Worm (Caenorhabditis elegans) whole organism, L3 larva: ENCODE results near the gene F40D4.12.

Source experiments
- R02D3.7 ChIP-seq: fragments of 150-350 bp; optimal IDR thresholded peaks from 2 replicates; lab custom pipeline; 2014; ENCODE audit warnings: missing biosample characterization, missing genetic modification characterization
- ZK546.5 ChIP-seq: sonication (generic microtip); optimal IDR thresholded peaks from 2 replicates; lab custom pipeline; 2017; ENCODE audit warnings: missing biosample characterization, missing genetic modification characterization
- aly-2 ChIP-seq: fragments of 150-350 bp; optimal IDR thresholded peaks from 2 replicates; lab custom pipeline; 2014; ENCODE audit warnings: missing biosample characterization, missing genetic modification characterization
- ama-1 ChIP-seq: fragments of 150-350 bp; optimal IDR thresholded peaks from 2 replicates; lab custom pipeline; 2018
- ceh-28 ChIP-seq: fragments of 150-350 bp; optimal IDR thresholded peaks from 2 replicates; lab custom pipeline; 2014; ENCODE audit warnings: missing biosample characterization, missing genetic modification reagents, missing genetic modification characterization
- ceh-9 ChIP-seq: sonication (generic microtip); optimal IDR thresholded peaks from 2 replicates; lab custom pipeline; 2018; ENCODE audit warnings: missing biosample characterization, missing genetic modification characterization
- daf-12 ChIP-seq: fragments of 150-350 bp; optimal IDR thresholded peaks from 2 replicates; lab custom pipeline; 2014; ENCODE audit warnings: missing biosample characterization, missing genetic modification reagents, missing genetic modification characterization
- egl-27 ChIP-seq: sonication (generic microtip); optimal IDR thresholded peaks from 4 replicates; lab custom pipeline; 2017; ENCODE audit warnings: missing biosample characterization, missing genetic modification reagents, missing genetic modification characterization
- egl-5 ChIP-seq: fragments of 150-350 bp; optimal IDR thresholded peaks from 2 replicates; lab custom pipeline; 2017; ENCODE audit warnings: missing biosample characterization, missing genetic modification reagents, missing genetic modification characterization, inconsistent platforms
- elt-1 ChIP-seq: fragments of 150-350 bp; optimal IDR thresholded peaks from 2 replicates; lab custom pipeline; 2014; ENCODE audit warnings: missing biosample characterization, missing genetic modification characterization
- elt-2 ChIP-seq: sonication (generic microtip); optimal IDR thresholded peaks from 2 replicates; lab custom pipeline; 2016; ENCODE audit warnings: missing genetic modification reagents, mild to moderate bottlenecking, missing genetic modification characterization, missing compliant biosample characterization
- fkh-10 ChIP-seq: sonication (generic microtip); optimal IDR thresholded peaks from 2 replicates; lab custom pipeline; 2017; ENCODE audit warnings: missing biosample characterization, missing genetic modification reagents, missing genetic modification characterization
- fkh-2 ChIP-seq: fragments of 150-350 bp; optimal IDR thresholded peaks from 2 replicates; lab custom pipeline; 2014; ENCODE audit warnings: missing biosample characterization, missing genetic modification reagents, missing genetic modification characterization
- fos-1 ChIP-seq: fragments of 150-350 bp; optimal IDR thresholded peaks from 2 replicates; lab custom pipeline; 2014; ENCODE audit warnings: missing biosample characterization, missing genetic modification characterization
- hmg-11 ChIP-seq: sonication (generic microtip); optimal IDR thresholded peaks from 2 replicates; lab custom pipeline; 2016; ENCODE audit warnings: missing genetic modification characterization, missing compliant biosample characterization
- lin-15B ChIP-seq: fragments of 150-350 bp; optimal IDR thresholded peaks from 2 replicates; lab custom pipeline; 2014; ENCODE audit warnings: missing biosample characterization, missing genetic modification characterization
- lsy-12 ChIP-seq: sonication (generic microtip); optimal IDR thresholded peaks from 2 replicates; lab custom pipeline; 2016; ENCODE audit warnings: mild to moderate bottlenecking, missing genetic modification characterization, missing compliant biosample characterization
- mdl-1 ChIP-seq: fragments of 150-350 bp; optimal IDR thresholded peaks from 2 replicates; lab custom pipeline; 2014; ENCODE audit warnings: missing biosample characterization, missing genetic modification characterization
- mml-1 ChIP-seq: fragments of 150-350 bp; sonication (generic microtip); optimal IDR thresholded peaks from 3 replicates; lab custom pipeline; 2014; ENCODE audit warnings: missing biosample characterization, missing genetic modification characterization
- nfya-1 ChIP-seq: sonication (generic microtip); optimal IDR thresholded peaks from 2 replicates; lab custom pipeline; 2017; ENCODE audit warnings: missing genetic modification characterization, mild to moderate bottlenecking, missing compliant biosample characterization, antibody characterized with exemption, moderate library complexity; ENCODE audit not compliant: insufficient read depth
- nhr-11 ChIP-seq: fragments of 150-350 bp; optimal IDR thresholded peaks from 2 replicates; lab custom pipeline; 2014; ENCODE audit warnings: missing biosample characterization, missing genetic modification characterization
- nhr-12 ChIP-seq: fragments of 150-350 bp; optimal IDR thresholded peaks from 2 replicates; lab custom pipeline; 2014; ENCODE audit warnings: missing biosample characterization, missing genetic modification characterization
- nhr-23 ChIP-seq: fragments of 150-350 bp; optimal IDR thresholded peaks from 2 replicates; lab custom pipeline; 2014; ENCODE audit warnings: missing biosample characterization, missing genetic modification reagents, missing genetic modification characterization
- nhr-237 ChIP-seq: fragments of 150-350 bp; optimal IDR thresholded peaks from 2 replicates; lab custom pipeline; 2014; ENCODE audit warnings: missing biosample characterization, missing genetic modification characterization
- nhr-25 ChIP-seq: sonication (generic microtip); optimal IDR thresholded peaks from 2 replicates; lab custom pipeline; 2017; ENCODE audit warnings: missing biosample characterization, missing genetic modification characterization
- nhr-43 ChIP-seq: sonication (generic microtip); optimal IDR thresholded peaks from 2 replicates; lab custom pipeline; 2016; ENCODE audit warnings: mild to moderate bottlenecking, missing genetic modification characterization, missing compliant biosample characterization; ENCODE audit not compliant: poor library complexity, severe bottlenecking
- nhr-76 ChIP-seq: fragments of 150-350 bp; sonication (generic microtip); optimal IDR thresholded peaks from 5 replicates; lab custom pipeline; 2014; ENCODE audit warnings: missing biosample characterization, missing genetic modification characterization
- nhr-77 ChIP-seq: fragments of 150-350 bp; optimal IDR thresholded peaks from 2 replicates; lab custom pipeline; 2014; ENCODE audit warnings: missing biosample characterization, missing genetic modification characterization
- pha-4 ChIP-seq: fragments of 150-350 bp; optimal IDR thresholded peaks from 2 replicates; lab custom pipeline; 2014; ENCODE audit warnings: missing biosample characterization, missing genetic modification reagents, missing genetic modification characterization
- pqm-1 ChIP-seq: fragments of 150-350 bp; optimal IDR thresholded peaks from 2 replicates; lab custom pipeline; 2017; ENCODE audit warnings: missing biosample characterization, missing genetic modification characterization, inconsistent platforms
- skn-1 ChIP-seq: fragments of 150-350 bp; optimal IDR thresholded peaks from 2 replicates; lab custom pipeline; 2014; ENCODE audit warnings: missing biosample characterization, missing genetic modification characterization
- snpc-4 ChIP-seq: fragments of 150-350 bp; optimal IDR thresholded peaks from 2 replicates; lab custom pipeline; 2014; ENCODE audit warnings: missing biosample characterization, missing genetic modification characterization
- tbx-2 ChIP-seq: sonication (generic microtip); optimal IDR thresholded peaks from 2 replicates; lab custom pipeline; 2016; ENCODE audit warnings: mild to moderate bottlenecking, missing genetic modification characterization, missing compliant biosample characterization
- unc-62 ChIP-seq: fragments of 150-350 bp; sonication (generic microtip); optimal IDR thresholded peaks from 4 replicates; lab custom pipeline; 2014; ENCODE audit warnings: missing biosample characterization, missing genetic modification reagents, missing genetic modification characterization
- zag-1 ChIP-seq: fragments of 150-350 bp; optimal IDR thresholded peaks from 2 replicates; lab custom pipeline; 2014; ENCODE audit warnings: missing biosample characterization, missing genetic modification characterization
- ztf-11 ChIP-seq: fragments of 150-350 bp; optimal IDR thresholded peaks from 2 replicates; lab custom pipeline; 2014; ENCODE audit warnings: missing biosample characterization, missing genetic modification characterization

Gene F40D4.12

ce11 chrV:17159430-17159924, at the start of gene F40D4.12:
F40D4.12 (plus strand) TSS chrV:17159874.
- TF ChIP-seq elt-2 (tag; lab: Kevin White, UChicago) (peak; percentile 64), mdl-1 (no peak), pqm-1 (peak; percentile 25)

DNA sequence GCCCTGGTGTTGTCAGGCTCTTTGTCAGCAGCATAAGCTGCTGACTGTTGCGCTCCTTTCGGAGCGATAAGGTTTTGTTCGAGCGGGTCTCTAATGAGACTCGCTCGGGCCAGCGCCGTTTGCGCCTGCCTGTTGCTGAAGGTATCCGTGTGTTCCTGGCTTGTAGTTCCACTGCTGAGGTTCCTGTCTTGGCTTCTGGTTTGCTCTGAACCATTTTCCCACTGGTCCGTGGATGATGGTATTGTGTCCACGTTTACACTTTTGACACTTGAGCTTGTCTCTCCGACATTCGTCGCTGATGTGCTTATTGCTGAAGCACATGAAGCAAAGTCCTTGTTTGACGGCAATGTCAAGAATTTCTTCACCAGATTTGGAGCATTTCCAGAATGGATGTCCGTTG, 8.4 kb upstream of the F40D4.12 start:
- TF ChIP-seq elt-2 (tag; lab: Kevin White, UChicago) = no peak
- TF ChIP-seq ztf-11 = no peak
- no peak for TF ChIP-seq nhr-25 (tag; lab: Kevin White, UChicago)
- no peak for TF ChIP-seq fkh-2 (tag; lab: Kevin White, UChicago)
- no peak for TF ChIP-seq tbx-2 (tag; lab: Kevin White, UChicago)
- TF ChIP-seq nhr-12 (tag; lab: Kevin White, UChicago) = no peak
- no peak for TF ChIP-seq nhr-23 (tag; lab: Kevin White, UChicago)
- no peak for TF ChIP-seq ceh-9 (tag; lab: Kevin White, UChicago)

DNA sequence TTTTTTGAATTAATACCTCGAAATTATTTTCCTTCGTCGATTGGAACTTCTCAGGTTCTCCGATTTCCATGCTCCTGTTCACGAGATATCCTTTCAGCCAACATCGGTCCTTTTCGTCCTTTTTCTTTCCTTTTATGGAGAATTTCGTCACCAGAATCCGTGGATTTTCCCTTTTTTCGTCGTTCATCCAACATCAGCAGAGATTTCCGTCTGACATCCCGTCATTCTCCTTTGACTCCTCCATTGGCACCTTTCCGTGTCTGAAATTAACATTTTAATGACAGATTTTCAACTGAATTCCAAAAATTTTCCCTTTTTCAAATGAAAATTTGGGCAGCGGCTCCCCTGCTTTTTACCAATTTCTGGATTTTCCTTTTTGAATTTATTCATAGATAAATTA, 4.7 kb upstream of the F40D4.12 start:
- TF ChIP-seq nhr-43 (no peak), lin-15B (tag; lab: Kevin White, UChicago) (no peak), pqm-1 (no peak), daf-12 (tag; lab: Kevin White, UChicago) (no peak), nhr-23 (tag; lab: Kevin White, UChicago) (no peak), ceh-9 (tag; lab: Kevin White, UChicago) (no peak), lsy-12 (tag; lab: Kevin White, UChicago) (no peak)

- TF ChIP-seq fos-1 (no peak), elt-1 (tag; lab: Kevin White, UChicago) (no peak), nfya-1 (no peak), daf-12 (tag; lab: Kevin White, UChicago) (no peak), zag-1 (tag; lab: Kevin White, UChicago) (no peak), nhr-76 (tag; lab: Kevin White, UChicago) (no peak)
- TF ChIP-seq, all 47 proteins: peak for 0
Measured at ce11 chrV:17155384-17155858, 4.3 kb upstream of the F40D4.12 start, which contains the start of gene F40D4.17. F40D4.17 (minus strand) TSS chrV:17155434.

ce11 chrV:17157154-17157553, 2.5 kb upstream of the F40D4.12 start, which contains the start of gene F40D4.13:
F40D4.13 (minus strand) TSS chrV:17157254.
- no peak for TF ChIP-seq nfya-1
- no peak for TF ChIP-seq ceh-28 (tag; lab: Kevin White, UChicago)
- TF ChIP-seq pha-4 (tag; lab: Kevin White, UChicago) = no peak
- no peak for TF ChIP-seq fkh-10 (GFP tag; lab: Kevin White, UChicago)
- no peak for TF ChIP-seq hmg-11 (tag; lab: Kevin White, UChicago)
- TF ChIP-seq nhr-76 (tag; lab: Kevin White, UChicago) = no peak
- TF ChIP-seq nhr-237 (tag; lab: Kevin White, UChicago) = no peak
- no peak for TF ChIP-seq nhr-23 (tag; lab: Kevin White, UChicago)
- TF ChIP-seq lin-15B (tag; lab: Kevin White, UChicago) = no peak
- TF ChIP-seq nhr-25 (tag; lab: Kevin White, UChicago) = no peak
- TF ChIP-seq elt-1 (tag; lab: Kevin White, UChicago) = no peak
- TF ChIP-seq ZK546.5 (tag; lab: Kevin White, UChicago) = no peak
- TF ChIP-seq ztf-11 = no peak
- TF ChIP-seq mml-1 (tag; lab: Kevin White, UChicago) = no peak
- TF ChIP-seq nhr-11 = no peak
- TF ChIP-seq egl-27 (tag; lab: Kevin White, UChicago) = no peak
- TF ChIP-seq fos-1 = no peak
- no peak for TF ChIP-seq nhr-77 (tag; lab: Kevin White, UChicago)
- no peak for TF ChIP-seq aly-2
- TF ChIP-seq ama-1 (lab: Kevin White, UChicago) = no peak
- TF ChIP-seq, all 47 proteins: peak for 0

DNA sequence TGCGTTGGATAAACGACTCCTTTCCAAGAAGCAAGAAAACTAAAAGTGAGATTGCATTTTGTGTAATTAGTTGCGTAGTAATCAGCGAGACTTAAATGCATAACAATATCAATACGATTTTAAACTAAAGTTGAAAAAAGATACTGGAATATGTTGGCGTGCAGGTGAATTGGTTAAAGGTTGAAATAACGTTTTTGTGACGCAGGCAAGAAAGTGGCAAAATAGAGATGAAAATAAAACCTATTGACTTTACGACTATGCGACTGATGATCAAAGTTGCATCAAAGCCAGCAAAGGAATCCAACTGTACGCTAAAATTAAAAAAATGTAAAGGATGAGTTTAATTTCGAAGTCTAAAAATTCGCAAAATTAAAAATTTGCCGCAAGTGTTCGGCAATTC, 5.7 kb downstream of the F40D4.12 start, which contains the start of gene srh-102:
Gene srh-102, minus strand, starts transcription at position 101 of the 400 bp plus-strand sequence.
- no peak for TF ChIP-seq ama-1 (lab: Kevin White, UChicago)
- no peak for TF ChIP-seq ztf-11
- no peak for TF ChIP-seq skn-1
- TF ChIP-seq mml-1 (tag; lab: Kevin White, UChicago) = no peak
- TF ChIP-seq R02D3.7 (tag; lab: Kevin White, UChicago) = no peak
- no peak for TF ChIP-seq nhr-77 (tag; lab: Kevin White, UChicago)
- TF ChIP-seq egl-27 (tag; lab: Kevin White, UChicago) = no peak
- TF ChIP-seq ceh-28 (tag; lab: Kevin White, UChicago) = no peak
- no peak for TF ChIP-seq unc-62
- TF ChIP-seq nfya-1 = no peak
- TF ChIP-seq lsy-12 (tag; lab: Kevin White, UChicago) = no peak
- TF ChIP-seq elt-2 (tag; lab: Kevin White, UChicago) = no peak
- no peak for TF ChIP-seq tbx-2 (tag; lab: Kevin White, UChicago)
- TF ChIP-seq elt-1 (tag; lab: Kevin White, UChicago) = no peak
- TF ChIP-seq ZK546.5 (tag; lab: Kevin White, UChicago) = no peak
- no peak for TF ChIP-seq fos-1
- no peak for TF ChIP-seq snpc-4
- no peak for TF ChIP-seq fkh-10 (GFP tag; lab: Kevin White, UChicago)
- TF ChIP-seq egl-5 (tag; lab: Kevin White, UChicago) = no peak
- TF ChIP-seq nhr-43 = no peak
